Fruit fly (Drosophila melanogaster): ENCODE results near the gene t-cup.

Gene t-cup

DNA sequence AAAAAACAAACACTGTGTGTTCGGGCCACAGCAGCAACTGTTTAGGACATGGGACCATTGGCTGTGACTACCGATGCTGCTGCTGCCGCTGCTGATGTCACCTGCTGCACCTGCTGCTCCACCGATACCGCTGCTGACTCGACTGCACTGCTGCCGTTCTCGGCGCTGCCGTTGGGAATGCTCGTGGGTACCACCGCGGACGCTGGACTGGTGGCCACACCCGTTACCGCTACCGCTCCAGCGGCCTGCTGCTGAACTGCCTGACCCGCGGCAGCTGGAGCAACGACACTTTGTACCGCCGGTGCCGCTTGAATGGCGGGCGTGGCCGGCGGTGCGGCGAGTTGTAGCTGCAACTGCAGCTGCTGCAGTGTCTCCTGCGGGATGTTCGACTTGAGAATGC, 39.4 kb downstream of the t-cup start:
- TF ChIP-seq gl (tag; optimal IDR thresholded peaks at IDR 0.05) = no peak
- TF ChIP-seq CG17806 (tag; optimal IDR thresholded peaks at IDR 0.05) = no peak
- no peak for TF ChIP-seq CG12605 (GFP tag; IDR thresholded peaks at IDR 0.05)
- peak; percentile 3 for TF ChIP-seq CG13204 (GFP tag; optimal IDR thresholded peaks at IDR 0.05)

DNA sequence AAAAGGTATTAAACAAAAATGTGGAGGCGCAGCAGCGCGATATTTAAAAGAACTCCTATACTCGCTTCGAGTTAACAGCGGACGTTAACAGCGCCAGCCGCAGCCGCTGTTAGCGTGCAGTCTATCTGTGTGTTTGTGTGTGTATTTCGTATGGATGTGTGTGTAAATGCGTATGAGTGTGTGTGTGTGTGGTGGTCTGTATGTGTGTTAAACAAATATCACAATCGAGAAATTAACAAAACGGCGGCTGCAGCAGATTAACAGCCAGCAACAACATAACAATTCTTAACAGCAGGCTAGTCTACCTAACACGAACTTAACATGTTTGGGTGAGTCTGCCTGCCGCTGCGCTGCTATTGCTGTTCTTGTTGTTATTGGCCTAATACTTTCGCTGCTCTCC, 39.9 kb downstream of the t-cup start:
- TF ChIP-seq Ets98B (GFP tag; IDR thresholded peaks at IDR 0.05) (no peak), gl (tag; optimal IDR thresholded peaks at IDR 0.05) (no peak), rn (GFP tag; IDR thresholded peaks at IDR 0.05) (no peak), D1 (tag; optimal IDR thresholded peaks at IDR 0.05) (no peak), CG8301 (tag; optimal IDR thresholded peaks at IDR 0.05) (no peak), CG32121 (GFP tag; IDR thresholded peaks at IDR 0.05) (no peak), Snoo (tag; optimal IDR thresholded peaks at IDR 0.05) (no peak), CG8159 (tag; optimal IDR thresholded peaks at IDR 0.05) (no peak), CG13204 (GFP tag; optimal IDR thresholded peaks at IDR 0.05) (no peak), CG9948 (tag; optimal IDR thresholded peaks at IDR 0.05) (no peak), Pif1A (GFP tag; optimal IDR thresholded peaks at IDR 0.05) (no peak), CG14655 (GFP tag; optimal IDR thresholded peaks at IDR 0.05) (no peak), CG34367 (tag; optimal IDR thresholded peaks at IDR 0.05) (no peak), CG12605 (GFP tag; IDR thresholded peaks at IDR 0.05) (no peak), CG4496 (GFP tag; IDR thresholded peaks at IDR 0.05) (no peak), CG10348 (GFP tag; IDR thresholded peaks at IDR 0.05) (no peak), EcR (GFP tag; optimal IDR thresholded peaks at IDR 0.05) (no peak), CG15710 (tag; optimal IDR thresholded peaks at IDR 0.05) (no peak), CG17806 (tag; optimal IDR thresholded peaks at IDR 0.05) (no peak), Pif1B (GFP tag; optimal IDR thresholded peaks at IDR 0.05) (no peak)

DNA sequence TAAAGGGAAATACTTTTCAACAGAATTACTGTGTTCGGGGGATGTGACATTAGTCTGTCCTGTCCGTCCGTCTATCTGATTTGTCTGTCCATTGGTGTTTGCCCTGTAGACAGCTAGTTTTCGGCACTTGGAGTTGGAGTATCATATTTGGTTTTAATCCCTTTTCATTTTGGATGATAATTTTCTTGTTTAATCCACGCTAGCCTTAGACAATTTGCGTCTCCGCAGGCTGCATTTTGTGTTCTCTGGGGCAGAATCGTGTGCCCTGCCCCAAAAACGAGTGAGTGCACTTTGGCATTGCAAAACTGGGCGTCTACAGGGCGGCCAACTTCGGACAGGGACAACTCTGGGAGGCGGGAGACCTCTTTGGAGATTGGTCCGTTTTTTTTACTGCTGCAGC, 41.4 kb downstream of the t-cup start:
- TF ChIP-seq fd96Ca (GFP tag; IDR thresholded peaks at IDR 0.05) (no peak; the same call in 2 of the 3 replicates), Pif1B (GFP tag; optimal IDR thresholded peaks at IDR 0.05) (no peak), CG13204 (GFP tag; optimal IDR thresholded peaks at IDR 0.05) (no peak), gl (tag; optimal IDR thresholded peaks at IDR 0.05) (no peak), CG9948 (tag; optimal IDR thresholded peaks at IDR 0.05) (no peak), D1 (tag; optimal IDR thresholded peaks at IDR 0.05) (no peak), CG34367 (tag; optimal IDR thresholded peaks at IDR 0.05) (no peak), rn (GFP tag; IDR thresholded peaks at IDR 0.05) (no peak), Snoo (tag; optimal IDR thresholded peaks at IDR 0.05) (no peak), CG17806 (tag; optimal IDR thresholded peaks at IDR 0.05) (no peak), CG12605 (GFP tag; IDR thresholded peaks at IDR 0.05) (no peak), CG8159 (tag; optimal IDR thresholded peaks at IDR 0.05) (no peak), CG14655 (GFP tag; optimal IDR thresholded peaks at IDR 0.05) (no peak), CG15710 (tag; optimal IDR thresholded peaks at IDR 0.05) (no peak), CG10348 (GFP tag; IDR thresholded peaks at IDR 0.05) (no peak), CG32121 (GFP tag; IDR thresholded peaks at IDR 0.05) (no peak), Pif1A (GFP tag; optimal IDR thresholded peaks at IDR 0.05) (no peak), CG8301 (tag; optimal IDR thresholded peaks at IDR 0.05) (no peak)

DNA sequence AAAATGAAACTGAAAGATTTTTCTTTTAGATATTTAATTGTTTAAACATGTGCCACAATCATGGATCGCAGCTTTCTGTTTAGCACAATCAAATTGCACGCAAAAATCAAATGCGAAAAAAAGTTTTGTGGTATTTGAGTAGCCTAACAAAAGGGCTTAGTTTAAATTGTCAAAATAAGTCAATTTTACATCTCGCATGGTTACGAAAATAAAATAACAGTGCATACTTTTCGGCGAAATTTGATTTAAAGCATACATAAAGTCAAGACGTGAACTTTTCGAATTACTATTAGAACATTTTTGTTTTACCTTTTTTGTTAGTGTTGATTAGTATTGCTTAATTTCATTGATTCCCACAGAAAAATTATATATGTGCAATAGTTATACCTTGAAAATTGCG, 42.1 kb downstream of the t-cup start:
- TF ChIP-seq CG12605 (GFP tag; IDR thresholded peaks at IDR 0.05) (no peak), CG15710 (tag; optimal IDR thresholded peaks at IDR 0.05) (no peak), CG32121 (GFP tag; IDR thresholded peaks at IDR 0.05) (0 out of 2 replicates have a peak, but pooled peaks have one; percentile 15), D1 (tag; optimal IDR thresholded peaks at IDR 0.05) (peak; percentile 61)

DNA sequence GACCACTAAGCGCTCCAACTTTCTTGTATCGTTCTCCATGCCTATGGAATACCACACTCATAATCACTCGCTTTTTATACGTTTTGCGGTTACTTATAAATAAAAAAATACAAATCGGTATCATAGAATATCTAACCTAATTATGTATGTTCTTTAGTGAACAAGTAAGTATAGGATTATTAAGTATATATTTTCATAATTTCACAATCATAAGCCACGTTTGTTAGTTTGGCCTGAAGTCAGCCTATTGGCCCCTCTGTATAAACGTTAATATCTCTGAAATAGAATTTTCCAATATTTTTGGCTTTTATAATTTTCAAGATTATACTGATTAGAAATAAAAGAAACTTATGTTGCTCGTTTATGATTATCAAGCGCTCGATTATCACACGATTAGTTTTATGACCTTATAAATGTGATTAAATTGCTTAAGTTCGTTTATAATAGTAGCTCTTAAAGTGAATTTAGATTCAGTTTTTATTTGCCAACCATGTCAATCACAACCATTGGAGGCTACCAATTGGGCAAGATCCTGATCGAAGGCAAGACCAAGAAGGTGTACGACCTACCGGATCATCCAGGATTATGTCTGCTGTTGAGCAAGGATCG, 43.8 kb downstream of the t-cup start, which contains the start of gene CG5418:
Gene CG5418 (minus strand): TSS at position 51 of the 609 bp plus-strand sequence.
- no peak for TF ChIP-seq CG10348 (GFP tag; IDR thresholded peaks at IDR 0.05)
- TF ChIP-seq gl (tag; optimal IDR thresholded peaks at IDR 0.05) = no peak
- no peak for TF ChIP-seq Pif1A (GFP tag; optimal IDR thresholded peaks at IDR 0.05)
- TF ChIP-seq CG17806 (tag; optimal IDR thresholded peaks at IDR 0.05) = no peak
- TF ChIP-seq fd96Ca (GFP tag; IDR thresholded peaks at IDR 0.05) = no peak
- no peak for TF ChIP-seq CG32121 (GFP tag; IDR thresholded peaks at IDR 0.05)
- TF ChIP-seq CG8159 (tag; optimal IDR thresholded peaks at IDR 0.05) = no peak
- no peak for TF ChIP-seq CG13204 (GFP tag; optimal IDR thresholded peaks at IDR 0.05)
- no peak for TF ChIP-seq Ets98B (GFP tag; IDR thresholded peaks at IDR 0.05)
- no peak for TF ChIP-seq D1 (tag; optimal IDR thresholded peaks at IDR 0.05)

DNA sequence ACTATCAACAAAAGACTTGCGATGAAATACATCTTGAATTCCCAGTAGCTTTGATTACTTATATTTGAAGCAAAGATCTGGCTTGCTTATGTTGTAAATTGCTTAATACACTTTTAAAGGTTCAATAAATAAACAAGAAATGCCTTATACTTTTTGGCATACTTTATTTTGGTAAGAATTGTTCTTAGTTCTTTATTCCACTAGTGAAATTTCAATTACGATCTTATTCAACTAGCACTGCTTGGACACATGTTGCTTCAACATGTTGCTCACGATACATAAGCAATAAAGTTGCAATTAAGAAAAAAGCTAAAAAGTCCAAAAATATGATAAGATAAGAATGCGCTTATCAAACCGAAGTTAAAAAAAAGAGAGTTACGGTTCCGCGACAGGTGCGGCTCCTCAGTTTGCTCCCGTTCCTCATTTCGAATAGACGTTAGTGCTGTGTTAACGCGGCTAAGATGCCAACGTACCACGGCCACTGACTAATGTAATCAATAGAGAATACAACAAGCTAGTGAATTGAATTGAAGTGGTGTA, 49.0 kb downstream of the t-cup start, which contains the start of the genes CG5421 and Oatp33Eb:
Gene CG5421 (minus strand): TSS at position 51 of the 540 bp plus-strand sequence.
Gene Oatp33Eb (plus strand): TSS at position 403 of the 540 bp plus-strand sequence.
- no peak for TF ChIP-seq CG13204 (GFP tag; optimal IDR thresholded peaks at IDR 0.05)
- no peak for TF ChIP-seq CG9948 (tag; optimal IDR thresholded peaks at IDR 0.05)
- no peak for TF ChIP-seq EcR (GFP tag; optimal IDR thresholded peaks at IDR 0.05)
- no peak; the same call in 1 of the 2 replicates for TF ChIP-seq Ets98B (GFP tag; IDR thresholded peaks at IDR 0.05)
- TF ChIP-seq rn (GFP tag; IDR thresholded peaks at IDR 0.05) = no peak
- no peak for TF ChIP-seq CG34367 (tag; optimal IDR thresholded peaks at IDR 0.05)
- no peak for TF ChIP-seq CG10348 (GFP tag; IDR thresholded peaks at IDR 0.05)
- no peak for TF ChIP-seq CG15710 (tag; optimal IDR thresholded peaks at IDR 0.05)
- TF ChIP-seq gl (tag; optimal IDR thresholded peaks at IDR 0.05) = no peak
- no peak for TF ChIP-seq Snoo (tag; optimal IDR thresholded peaks at IDR 0.05)
- TF ChIP-seq fd96Ca (GFP tag; IDR thresholded peaks at IDR 0.05) = no peak
- no peak for TF ChIP-seq CG8159 (tag; optimal IDR thresholded peaks at IDR 0.05)
- no peak for TF ChIP-seq D1 (tag; optimal IDR thresholded peaks at IDR 0.05)
- no peak for TF ChIP-seq CG17806 (tag; optimal IDR thresholded peaks at IDR 0.05)
- no peak for TF ChIP-seq CG14655 (GFP tag; optimal IDR thresholded peaks at IDR 0.05)
